Worm (Caenorhabditis elegans): ENCODE measurements around the gene Y43E12A.2.

Gene Y43E12A.2

DNA sequence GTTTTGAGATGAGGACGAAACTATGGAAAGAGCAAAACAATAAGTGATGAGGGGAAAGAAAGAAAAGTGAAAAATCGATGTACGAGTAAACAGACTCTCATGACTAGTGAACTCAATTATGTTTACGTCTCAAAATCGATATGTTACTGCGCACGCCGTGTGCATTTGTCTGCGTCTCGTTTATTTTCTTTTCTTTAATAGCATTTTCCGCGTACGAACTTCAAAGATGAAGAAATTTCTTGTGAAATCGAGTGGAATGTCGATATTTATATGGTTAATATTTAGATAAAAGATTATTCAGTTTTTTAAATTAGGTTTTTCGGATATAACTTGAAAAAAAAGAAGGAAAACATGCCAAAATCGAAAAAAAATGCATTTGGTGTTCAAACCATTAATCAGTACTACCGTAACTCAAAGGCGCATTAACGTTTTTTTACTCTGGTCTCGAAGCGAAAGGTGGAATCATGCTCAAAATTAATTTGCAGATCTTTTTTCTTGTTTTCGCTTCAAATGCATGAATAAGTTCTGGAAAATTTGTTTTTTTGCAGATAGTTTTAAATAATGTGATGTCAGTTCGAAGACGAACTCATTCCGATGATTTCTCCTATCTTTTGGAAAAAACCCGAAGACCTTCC, 44.8 kb upstream of the Y43E12A.2 start, which contains the start of gene fic-1:
Gene fic-1 (plus strand): TSS at position 549 of the 635 bp plus-strand sequence.
- TF ChIP-seq dve-1 (tag; optimal IDR thresholded peaks at IDR 0.05) (no peak), hlh-30 (tag; optimal IDR thresholded peaks at IDR 0.05; ENCODE audit: insufficient read depth) (peak; percentile 56), rnt-1 (tag; optimal IDR thresholded peaks at IDR 0.05) (no peak), syd-9 (tag; optimal IDR thresholded peaks at IDR 0.05) (no peak), tbx-2 (tag; optimal IDR thresholded peaks at IDR 0.05) (peak; percentile 18), hlh-15 (tag; optimal IDR thresholded peaks at IDR 0.05) (no peak), ceh-48 (tag; optimal IDR thresholded peaks at IDR 0.05) (peak; percentile 98), ceh-9 (tag; optimal IDR thresholded peaks at IDR 0.05) (no peak), hlh-13 (GFP tag; optimal IDR thresholded peaks at IDR 0.05) (no peak), sox-2 (GFP tag; IDR thresholded peaks at IDR 0.05) (no peak), nfya-1 (tag; optimal IDR thresholded peaks at IDR 0.05) (peak; percentile 52), ceh-31 (tag; optimal IDR thresholded peaks at IDR 0.05) (peak; percentile 78), unc-55 (GFP tag; optimal IDR thresholded peaks at IDR 0.05) (peak; percentile 13), ceh-19 (GFP tag; optimal IDR thresholded peaks at IDR 0.05) (no peak), fax-1 (tag; optimal IDR thresholded peaks at IDR 0.05) (no peak), elt-4 (tag; optimal IDR thresholded peaks at IDR 0.05) (no peak), unc-42 (tag; optimal IDR thresholded peaks at IDR 0.05) (peak; percentile 99)

- no peak for TF ChIP-seq pax-1 (tag; optimal IDR thresholded peaks at IDR 0.05)
- TF ChIP-seq pat-9 (tag; optimal IDR thresholded peaks at IDR 0.05), result no peak
- TF ChIP-seq sdc-2 (tag; optimal IDR thresholded peaks at IDR 0.05), result no peak
- TF ChIP-seq nhr-232 (tag; optimal IDR thresholded peaks at IDR 0.05), result no peak
- TF ChIP-seq npax-4 (tag; optimal IDR thresholded peaks at IDR 0.05), result no peak
- no peak for TF ChIP-seq lim-6 (tag; optimal IDR thresholded peaks at IDR 0.05)
- TF ChIP-seq ahr-1 (tag; optimal IDR thresholded peaks at IDR 0.05), result no peak
These were observed 33.1 kb upstream of the Y43E12A.2 start, which contains the start of gene Y69E1A.1 for ce11 chrIV:10948797-10949196. Gene Y69E1A.1, minus strand, starts transcription at chrIV:10948897.

ce11 chrIV:10949510-10949909, 32.4 kb upstream of the Y43E12A.2 start, which contains the start of gene nsph-3.1:
Gene nsph-3.1, plus strand, starts transcription at chrIV:10949810.
- TF ChIP-seq C38D4.7 (GFP tag; optimal IDR thresholded peaks at IDR 0.05) (no peak), sox-4 (tag; optimal IDR thresholded peaks at IDR 0.05) (no peak), ceh-9 (tag; optimal IDR thresholded peaks at IDR 0.05) (no peak), ttx-3 (tag; optimal IDR thresholded peaks at IDR 0.05) (no peak), gmeb-2 (tag; optimal IDR thresholded peaks at IDR 0.05) (no peak), unc-55 (GFP tag; optimal IDR thresholded peaks at IDR 0.05) (no peak), hlh-6 (tag; optimal IDR thresholded peaks at IDR 0.05) (no peak), fkh-10 (GFP tag; optimal IDR thresholded peaks at IDR 0.05) (no peak), ets-4 (tag; optimal IDR thresholded peaks at IDR 0.05) (no peak), ceh-48 (tag; optimal IDR thresholded peaks at IDR 0.05) (no peak), che-1 (tag; optimal IDR thresholded peaks at IDR 0.05) (no peak), ceh-22 (tag; optimal IDR thresholded peaks at IDR 0.05) (no peak), elt-4 (tag; optimal IDR thresholded peaks at IDR 0.05) (no peak), ceh-19 (GFP tag; optimal IDR thresholded peaks at IDR 0.05) (no peak), dve-1 (tag; optimal IDR thresholded peaks at IDR 0.05) (no peak), hlh-15 (tag; optimal IDR thresholded peaks at IDR 0.05) (no peak), ceh-30 (tag; optimal IDR thresholded peaks at IDR 0.05) (no peak), rnt-1 (tag; optimal IDR thresholded peaks at IDR 0.05) (no peak), dmd-4 (tag; optimal IDR thresholded peaks at IDR 0.05; ENCODE audit: borderline replicate concordance) (no peak)

Data from whole organism, late embryonic.